Worm (Caenorhabditis elegans): ENCODE measurements around the gene Y69A2AR.46.

The Y69A2AR.46 gene

DNA sequence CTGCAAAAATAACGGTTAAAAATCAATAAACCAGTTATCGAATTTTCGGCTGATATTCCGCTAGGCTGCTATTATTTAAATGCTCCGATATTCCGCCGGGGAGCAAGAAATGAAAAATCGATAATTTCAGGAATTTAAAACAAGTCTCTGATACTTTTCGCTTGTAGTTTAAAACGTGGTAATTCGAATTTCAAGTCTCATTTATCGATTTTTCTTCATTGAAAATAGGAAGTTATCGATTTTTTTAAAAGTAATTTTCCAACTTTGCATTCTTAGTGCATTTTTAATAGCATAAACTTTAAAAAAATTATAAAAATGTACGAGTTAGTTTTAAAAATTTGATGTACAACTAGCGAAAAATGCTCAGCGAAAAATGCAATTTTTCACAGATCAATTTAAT is 9.2 kb upstream of the Y69A2AR.46 start:
- TF ChIP-seq ceh-28 (tag; optimal IDR thresholded peaks at IDR 0.05) (peak; percentile 81), dmd-6 (GFP tag; IDR thresholded peaks at IDR 0.05) (no peak), set-16 (GFP tag; IDR thresholded peaks at IDR 0.05) (no peak), mxl-2 (GFP tag; conservative IDR thresholded peaks at IDR 0.05) (no peak), pha-4 (GFP tag; IDR thresholded peaks at IDR 0.05) (no peak), pha-4 (tag; optimal IDR thresholded peaks at IDR 0.05) (no peak)

DNA sequence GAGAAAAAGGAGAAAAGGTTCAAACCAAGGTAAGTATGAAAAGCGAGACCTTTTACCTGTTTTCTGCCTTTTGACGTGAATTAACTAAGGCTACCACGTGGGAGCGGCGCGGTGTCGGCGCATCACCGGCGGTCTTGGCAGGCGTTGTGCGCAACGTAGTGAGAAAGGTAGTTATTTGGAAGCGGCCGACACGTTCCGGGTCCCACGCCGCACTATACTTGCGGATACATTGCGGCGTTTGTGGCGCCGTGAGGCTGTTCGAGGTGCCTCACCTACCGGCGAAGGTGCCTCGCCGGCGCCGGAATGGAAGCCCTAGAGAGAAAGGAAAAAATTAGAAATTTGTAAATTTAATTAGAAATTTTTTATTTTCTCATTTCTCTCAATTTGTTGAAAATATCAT is 8.6 kb upstream of the Y69A2AR.46 start:
- no peak for TF ChIP-seq fos-1 (tag; optimal IDR thresholded peaks at IDR 0.05)
- TF ChIP-seq dmd-6 (GFP tag; IDR thresholded peaks at IDR 0.05), result no peak
- TF ChIP-seq jun-1 (tag; optimal IDR thresholded peaks at IDR 0.05), result no peak
- no peak for TF ChIP-seq hif-1 (tag; optimal IDR thresholded peaks at IDR 0.05)
- TF ChIP-seq egl-43 (GFP tag; IDR thresholded peaks at IDR 0.05), result 0 out of 2 replicates have a peak, but pooled peaks have one; percentile 53
- TF ChIP-seq php-3 (GFP tag; IDR thresholded peaks at IDR 0.05), result no peak
- no peak for TF ChIP-seq sdz-12 (GFP tag; optimal IDR thresholded peaks at IDR 0.05)
- no peak for TF ChIP-seq ceh-28 (tag; optimal IDR thresholded peaks at IDR 0.05)
- TF ChIP-seq Y48G9A.11 (GFP tag; IDR thresholded peaks at IDR 0.05), result no peak
- no peak for TF ChIP-seq T26A8.4 (GFP tag; IDR thresholded peaks at IDR 0.05)
- TF ChIP-seq dmd-9 (GFP tag; IDR thresholded peaks at IDR 0.05), result no peak
- TF ChIP-seq ceh-32 (tag; optimal IDR thresholded peaks at IDR 0.05; ENCODE audit: poor library complexity), result no peak
- TF ChIP-seq nhr-237 (tag; optimal IDR thresholded peaks at IDR 0.05), result no peak
- TF ChIP-seq ceh-44 (GFP tag; IDR thresholded peaks at IDR 0.05), result 0 out of 2 replicates have a peak, but pooled peaks have one; percentile 47
- 0 out of 4 replicates have a peak, but pooled peaks of 1 of the 2 experiments have one; percentile 31 for TF ChIP-seq madf-5 (GFP tag; IDR thresholded peaks at IDR 0.05)
- TF ChIP-seq set-16 (GFP tag; IDR thresholded peaks at IDR 0.05), result peak; percentile 79; the same call in 1 of the 2 replicates
- TF ChIP-seq egl-27 (tag; optimal IDR thresholded peaks at IDR 0.05), result no peak

- TF ChIP-seq Y48G9A.11 (GFP tag; IDR thresholded peaks at IDR 0.05) (no peak), ceh-28 (tag; optimal IDR thresholded peaks at IDR 0.05) (peak; percentile 74)
Observed at ce11 chrIV:2556211-2556610, 5.2 kb upstream of the Y69A2AR.46 start.

ce11 chrIV:2562071-2562470 is 613 bp downstream of the Y69A2AR.46 start, which contains the start of gene Y69A2AR.50:
Gene Y69A2AR.50, plus strand, starts transcription at chrIV:2562371.
- TF ChIP-seq tag-97 (GFP tag; IDR thresholded peaks at IDR 0.05) (no peak), arid-1 (GFP tag; conservative IDR thresholded peaks at IDR 0.05) (no peak), R02D3.7 (tag; optimal IDR thresholded peaks at IDR 0.05) (no peak), sdz-12 (GFP tag; optimal IDR thresholded peaks at IDR 0.05) (no peak), php-3 (GFP tag; IDR thresholded peaks at IDR 0.05) (no peak), nhr-111 (GFP tag; optimal IDR thresholded peaks at IDR 0.05) (no peak), lin-29 (GFP tag; IDR thresholded peaks at IDR 0.05) (no peak), lin-13 (GFP tag; optimal IDR thresholded peaks at IDR 0.05) (no peak), nhr-237 (tag; optimal IDR thresholded peaks at IDR 0.05) (no peak), pqm-1 (tag; optimal IDR thresholded peaks at IDR 0.05) (no peak), ceh-28 (tag; optimal IDR thresholded peaks at IDR 0.05) (no peak), ama-1 (optimal IDR thresholded peaks at IDR 0.05) (no peak), madf-5 (GFP tag; IDR thresholded peaks at IDR 0.05) (no peak)

ce11 chrIV:2563969-2564368 is 2.5 kb downstream of the Y69A2AR.46 start, which contains the start of gene Y69A2AR.24:
Gene Y69A2AR.24, minus strand, starts transcription at chrIV:2564069.
- TF ChIP-seq madf-5 (GFP tag; IDR thresholded peaks at IDR 0.05) (no peak), zip-11 (GFP tag; IDR thresholded peaks at IDR 0.05) (no peak), T20F7.1 (GFP tag; optimal IDR thresholded peaks at IDR 0.05) (no peak), unc-62 (GFP tag; optimal IDR thresholded peaks at IDR 0.05 in 1 of 2) (no peak), unc-62 (tag; optimal IDR thresholded peaks at IDR 0.05) (no peak), nhr-102 (tag; optimal IDR thresholded peaks at IDR 0.05) (no peak), Y48G9A.11 (GFP tag; IDR thresholded peaks at IDR 0.05) (no peak), aly-2 (tag; optimal IDR thresholded peaks at IDR 0.05) (no peak), ztf-11 (tag; optimal IDR thresholded peaks at IDR 0.05) (no peak), zag-1 (tag; optimal IDR thresholded peaks at IDR 0.05) (no peak), dmd-6 (GFP tag; IDR thresholded peaks at IDR 0.05) (no peak), snpc-4 (tag; optimal IDR thresholded peaks at IDR 0.05) (no peak), ceh-20 (GFP tag; IDR thresholded peaks at IDR 0.05) (no peak), nhr-25 (tag; optimal IDR thresholded peaks at IDR 0.05; ENCODE audit: borderline replicate concordance, insufficient read depth) (no peak), php-3 (GFP tag; IDR thresholded peaks at IDR 0.05) (no peak), lim-7 (GFP tag; IDR thresholded peaks at IDR 0.05) (no peak), unc-130 (GFP tag; optimal IDR thresholded peaks at IDR 0.05) (no peak)
